Worm (Caenorhabditis elegans) whole organism, L2 larva: Measurements from ENCODE around the gene fut-1.

ENCODE experiments used
- C34F6.9 ChIP-seq: fragments of 150-350 bp; optimal IDR thresholded peaks from 2 replicates; lab custom pipeline; 2014; ENCODE audit warnings: missing biosample characterization, missing genetic modification characterization
- F13H6.1 ChIP-seq: sonication (generic microtip); optimal IDR thresholded peaks from 2 replicates; lab custom pipeline; 2016; ENCODE audit warnings: missing genetic modification characterization, missing compliant biosample characterization
- Y55F3AM.14 ChIP-seq: fragments of 200-800 bp; sonication (Bioruptor generic); optimal IDR thresholded peaks from 2 replicates; lab custom pipeline; 2018; ENCODE audit warnings: mild to moderate bottlenecking, missing genetic modification characterization, missing compliant biosample characterization
- ZK546.5 ChIP-seq: sonication (generic microtip); optimal IDR thresholded peaks from 2 replicates; lab custom pipeline; 2017; ENCODE audit warnings: missing biosample characterization, missing genetic modification characterization
- alr-1 ChIP-seq: fragments of 150-350 bp; optimal IDR thresholded peaks from 2 replicates; lab custom pipeline; 2014; ENCODE audit warnings: missing biosample characterization, missing genetic modification characterization
- aly-2 ChIP-seq: fragments of 150-350 bp; optimal IDR thresholded peaks from 2 replicates; lab custom pipeline; 2014; ENCODE audit warnings: missing biosample characterization, missing genetic modification characterization
- blmp-1 ChIP-seq: sonication (generic microtip); optimal IDR thresholded peaks from 2 replicates; lab custom pipeline; 2017; ENCODE audit warnings: missing genetic modification characterization, mild to moderate bottlenecking, missing compliant biosample characterization, antibody characterized with exemption, moderate library complexity; ENCODE audit not compliant: insufficient read depth
- ceh-16 ChIP-seq: fragments of 150-350 bp; optimal IDR thresholded peaks from 2 replicates; lab custom pipeline; 2014; ENCODE audit warnings: missing biosample characterization, missing genetic modification characterization
- ceh-82 ChIP-seq: fragments of 150-350 bp; optimal IDR thresholded peaks from 2 replicates; lab custom pipeline; 2014; ENCODE audit warnings: missing biosample characterization, missing genetic modification characterization
- crh-2 ChIP-seq: sonication (generic microtip); optimal IDR thresholded peaks from 2 replicates; lab custom pipeline; 2017; ENCODE audit warnings: missing biosample characterization, missing genetic modification characterization
- elt-1 ChIP-seq: fragments of 150-350 bp; optimal IDR thresholded peaks from 2 replicates; lab custom pipeline; 2014; ENCODE audit warnings: missing biosample characterization, missing genetic modification characterization
- elt-3 ChIP-seq: sonication (generic microtip); optimal IDR thresholded peaks from 2 replicates; lab custom pipeline; 2017; ENCODE audit warnings: missing biosample characterization, missing genetic modification characterization
- fos-1 ChIP-seq: fragments of 150-350 bp; optimal IDR thresholded peaks from 2 replicates; lab custom pipeline; 2014; ENCODE audit warnings: missing biosample characterization, missing genetic modification characterization
- gmeb-1 ChIP-seq: fragments of 150-350 bp; optimal IDR thresholded peaks from 2 replicates; lab custom pipeline; 2014; ENCODE audit warnings: missing biosample characterization, missing genetic modification characterization
- lin-11 ChIP-seq: fragments of 150-350 bp; sonication (generic microtip); optimal IDR thresholded peaks from 2 replicates; lab custom pipeline; 2014; ENCODE audit warnings: missing biosample characterization, missing genetic modification characterization, inconsistent platforms, mixed read lengths
- lin-13 ChIP-seq: fragments of 150-350 bp; optimal IDR thresholded peaks from 2 replicates; lab custom pipeline; 2014; ENCODE audit warnings: missing biosample characterization, missing genetic modification reagents, missing genetic modification characterization
- lin-39 ChIP-seq: fragments of 150-350 bp; optimal IDR thresholded peaks from 2 replicates; lab custom pipeline; 2014; ENCODE audit warnings: missing biosample characterization, missing genetic modification reagents, missing genetic modification characterization
- lsy-2 ChIP-seq, 2 experiments: fragments of 150-350 bp in 1 of 2; sonication (generic microtip) in 1 of 2; optimal IDR thresholded peaks; 2 replicates each; lab custom pipeline; 2014 to 2017; ENCODE audit warnings: missing biosample characterization in 2 of 2, missing genetic modification characterization in 2 of 2
- mab-5 ChIP-seq: fragments of 150-350 bp; optimal IDR thresholded peaks from 2 replicates; lab custom pipeline; 2014; ENCODE audit warnings: missing biosample characterization, missing genetic modification characterization
- mbf-1 ChIP-seq: sonication (generic microtip); optimal IDR thresholded peaks from 2 replicates; lab custom pipeline; 2017; ENCODE audit warnings: missing biosample characterization, missing genetic modification characterization
- mdl-1 ChIP-seq, 2 experiments: fragments of 150-350 bp in 1 of 2; sonication (generic microtip) in 1 of 2; optimal IDR thresholded peaks; 2 replicates each; lab custom pipeline; 2017; ENCODE audit warnings: missing biosample characterization in 2 of 2, missing genetic modification characterization in 2 of 2
- nhr-10 ChIP-seq: sonication (generic microtip); optimal IDR thresholded peaks from 2 replicates; lab custom pipeline; 2017; ENCODE audit warnings: missing biosample characterization, missing genetic modification characterization
- nhr-11 ChIP-seq: fragments of 150-350 bp; optimal IDR thresholded peaks from 2 replicates; lab custom pipeline; 2014; ENCODE audit warnings: missing biosample characterization, missing genetic modification characterization
- nhr-12 ChIP-seq: fragments of 150-350 bp; optimal IDR thresholded peaks from 2 replicates; lab custom pipeline; 2014; ENCODE audit warnings: missing biosample characterization, missing genetic modification characterization
- nhr-129 ChIP-seq: fragments of 150-350 bp; optimal IDR thresholded peaks from 2 replicates; lab custom pipeline; 2014; ENCODE audit warnings: missing biosample characterization, missing genetic modification characterization
- nhr-21 ChIP-seq: fragments of 150-350 bp; optimal IDR thresholded peaks from 2 replicates; lab custom pipeline; 2014; ENCODE audit warnings: missing biosample characterization, missing genetic modification characterization
- nhr-23 ChIP-seq: fragments of 150-350 bp; optimal IDR thresholded peaks from 2 replicates; lab custom pipeline; 2014; ENCODE audit warnings: missing biosample characterization, missing genetic modification reagents, missing genetic modification characterization
- nhr-237 ChIP-seq: fragments of 150-350 bp; optimal IDR thresholded peaks from 2 replicates; lab custom pipeline; 2014; ENCODE audit warnings: missing biosample characterization, missing genetic modification characterization
- nhr-25 ChIP-seq: fragments of 150-350 bp; sonication (generic microtip); optimal IDR thresholded peaks from 3 replicates; lab custom pipeline; 2014; ENCODE audit warnings: missing biosample characterization, missing genetic modification characterization
- nhr-6 ChIP-seq: fragments of 150-350 bp; optimal IDR thresholded peaks from 2 replicates; lab custom pipeline; 2014; ENCODE audit warnings: missing biosample characterization, missing genetic modification characterization
- nhr-77 ChIP-seq: fragments of 150-350 bp; optimal IDR thresholded peaks from 2 replicates; lab custom pipeline; 2014; ENCODE audit warnings: missing biosample characterization, missing genetic modification characterization
- peb-1 ChIP-seq: fragments of 150-350 bp; optimal IDR thresholded peaks from 2 replicates; lab custom pipeline; 2014; ENCODE audit warnings: missing biosample characterization, missing genetic modification characterization
- sem-4 ChIP-seq: fragments of 150-350 bp; optimal IDR thresholded peaks from 2 replicates; lab custom pipeline; 2014; ENCODE audit warnings: missing biosample characterization, missing genetic modification reagents, missing genetic modification characterization
- skn-1 ChIP-seq: sonication (generic microtip); optimal IDR thresholded peaks from 2 replicates; lab custom pipeline; 2017; ENCODE audit warnings: missing biosample characterization, missing genetic modification characterization
- sma-3 ChIP-seq: sonication (generic microtip); optimal IDR thresholded peaks from 2 replicates; lab custom pipeline; 2016; ENCODE audit warnings: missing genetic modification reagents, missing genetic modification characterization, missing compliant biosample characterization
- sma-9 ChIP-seq, 2 experiments: fragments of 150-350 bp in 1 of 2; sonication (generic microtip) in 1 of 2; optimal IDR thresholded peaks; 2 replicates each; lab custom pipeline; 2014 to 2016; ENCODE audit warnings: missing genetic modification characterization in 2 of 2, mild to moderate bottlenecking in 1 of 2, missing biosample characterization in 1 of 2, missing compliant biosample characterization in 1 of 2, missing genetic modification reagents in 1 of 2, moderate library complexity in 1 of 2
- unc-39 ChIP-seq: fragments of 150-350 bp; optimal IDR thresholded peaks from 2 replicates; lab custom pipeline; 2014; ENCODE audit warnings: missing biosample characterization, missing genetic modification characterization
- unc-55 ChIP-seq: fragments of 150-350 bp; sonication (generic microtip); optimal IDR thresholded peaks from 3 replicates; lab custom pipeline; 2014; ENCODE audit warnings: missing biosample characterization, missing genetic modification reagents, missing genetic modification characterization
- unc-62 ChIP-seq: fragments of 150-350 bp; optimal IDR thresholded peaks from 2 replicates; lab custom pipeline; 2014; ENCODE audit warnings: missing biosample characterization, missing genetic modification reagents, missing genetic modification characterization
- zag-1 ChIP-seq: fragments of 150-350 bp; optimal IDR thresholded peaks from 2 replicates; lab custom pipeline; 2014; ENCODE audit warnings: missing biosample characterization, missing genetic modification characterization
- ztf-1 ChIP-seq: fragments of 200-800 bp; sonication (Bioruptor generic); conservative IDR thresholded peaks from 2 replicates; pipeline ENCODE4 v1.3.6; 2022; ENCODE audit warnings: missing genetic modification characterization, missing compliant biosample characterization
- ztf-11 ChIP-seq: sonication (generic microtip); optimal IDR thresholded peaks from 2 replicates; lab custom pipeline; 2017; ENCODE audit warnings: missing biosample characterization, missing genetic modification characterization

Gene fut-1

ce11 chrII:8716231-8716878, 43.0 kb downstream of the fut-1 start, which contains the start of the genes cyn-11 and T01B7.5:
Gene cyn-11, minus strand, starts transcription at chrII:8716281.
Gene T01B7.5, plus strand, starts transcription at chrII:8716828.
- TF ChIP-seq sma-9 (GFP tag; optimal IDR thresholded peaks at IDR 0.05; lab: Kevin White, UChicago) (peak; percentile 35), sma-9 (tag; optimal IDR thresholded peaks at IDR 0.05; lab: Kevin White, UChicago) (no peak), nhr-129 (tag; lab: Kevin White, UChicago) (peak; percentile 21), aly-2 (tag; lab: Kevin White, UChicago) (no peak), C34F6.9 (tag; lab: Kevin White, UChicago) (peak; percentile 33), crh-2 (tag; lab: Kevin White, UChicago) (peak; percentile 34), lin-11 (tag; lab: Kevin White, UChicago) (peak; percentile 4), gmeb-1 (tag; lab: Kevin White, UChicago) (peak; percentile 9), sma-3 (GFP tag; lab: Kevin White, UChicago) (no peak), lsy-2 (tag; optimal IDR thresholded peaks at IDR 0.05; lab: Kevin White, UChicago) (peak in 1 of 2 experiments; percentile 50), sem-4 (tag; lab: Kevin White, UChicago) (peak; percentile 7)
- TF ChIP-seq, all 48 proteins: peak for 8

ce11 chrII:8714913-8715447, 44.4 kb downstream of the fut-1 start, which contains the start of the genes rab-21 and T01B7.13:
Gene rab-21, minus strand, starts transcription at chrII:8715013.
Gene T01B7.13, plus strand, starts transcription at chrII:8715397.
- TF ChIP-seq alr-1 (tag; lab: Kevin White, UChicago) (no peak), nhr-77 (tag; lab: Kevin White, UChicago) (no peak), sem-4 (tag; lab: Kevin White, UChicago) (no peak), ceh-16 (no peak), mab-5 (tag; lab: Kevin White, UChicago) (no peak), fos-1 (tag; lab: Kevin White, UChicago) (no peak), mdl-1 (tag; optimal IDR thresholded peaks at IDR 0.05; lab: Kevin White, UChicago) (no peak), F13H6.1 (tag; lab: Kevin White, UChicago) (no peak), mbf-1 (tag; lab: Kevin White, UChicago) (no peak), elt-1 (tag; lab: Kevin White, UChicago) (no peak), nhr-11 (tag; lab: Kevin White, UChicago) (no peak), crh-2 (tag; lab: Kevin White, UChicago) (no peak), blmp-1 (tag; lab: Kevin White, UChicago) (no peak), Y55F3AM.14 (no peak), nhr-12 (no peak), lin-11 (tag; lab: Kevin White, UChicago) (no peak), lin-13 (GFP tag; lab: Kevin White, UChicago) (no peak), zag-1 (no peak)

- TF ChIP-seq nhr-23 (tag; lab: Kevin White, UChicago): no peak
- TF ChIP-seq elt-3: no peak
- TF ChIP-seq unc-55 (GFP tag; lab: Kevin White, UChicago): no peak
- no peak for TF ChIP-seq C34F6.9 (tag; lab: Kevin White, UChicago)
- TF ChIP-seq elt-1 (tag; lab: Kevin White, UChicago): no peak
- no peak for TF ChIP-seq skn-1 (tag; lab: Kevin White, UChicago)
- TF ChIP-seq gmeb-1 (tag; lab: Kevin White, UChicago): no peak
- no peak for TF ChIP-seq lin-11 (tag; lab: Kevin White, UChicago)
- no peak for TF ChIP-seq zag-1
- no peak for TF ChIP-seq mab-5 (tag; lab: Kevin White, UChicago)
- TF ChIP-seq alr-1 (tag; lab: Kevin White, UChicago): no peak
- TF ChIP-seq nhr-129 (tag; lab: Kevin White, UChicago): no peak
- TF ChIP-seq, all 48 proteins: peak for 0
Observed at ce11 chrII:8710317-8710716, 49.1 kb downstream of the fut-1 start, which contains the start of gene srg-15. Gene srg-15, minus strand, starts transcription at chrII:8710417.

- peak; percentile 19 for TF ChIP-seq C34F6.9 (tag; lab: Kevin White, UChicago)
- TF ChIP-seq nhr-237 (tag; lab: Kevin White, UChicago): no peak
- no peak for TF ChIP-seq lin-39
- TF ChIP-seq peb-1 (tag; lab: Kevin White, UChicago): no peak
- TF ChIP-seq ztf-11: no peak
- TF ChIP-seq ztf-1: no peak
- TF ChIP-seq crh-2 (tag; lab: Kevin White, UChicago): no peak
- TF ChIP-seq ZK546.5: no peak
- no peak for TF ChIP-seq ceh-82 (tag; lab: Kevin White, UChicago)
- TF ChIP-seq nhr-21 (tag; lab: Kevin White, UChicago): no peak
- no peak for TF ChIP-seq alr-1 (tag; lab: Kevin White, UChicago)
- no peak for TF ChIP-seq nhr-25 (tag; lab: Kevin White, UChicago)
- TF ChIP-seq lin-11 (tag; lab: Kevin White, UChicago): no peak
- no peak for TF ChIP-seq skn-1 (tag; lab: Kevin White, UChicago)
- no peak for TF ChIP-seq mbf-1 (tag; lab: Kevin White, UChicago)
- peak; percentile 55 for TF ChIP-seq F13H6.1 (tag; lab: Kevin White, UChicago)
- no peak for TF ChIP-seq nhr-6 (tag; lab: Kevin White, UChicago)
- TF ChIP-seq sma-9 (GFP tag; optimal IDR thresholded peaks at IDR 0.05; lab: Kevin White, UChicago): peak; percentile 64
- no peak for TF ChIP-seq sma-9 (tag; optimal IDR thresholded peaks at IDR 0.05; lab: Kevin White, UChicago)
- peak; percentile 20 for TF ChIP-seq mab-5 (tag; lab: Kevin White, UChicago)
- no peak for TF ChIP-seq mdl-1 (tag; optimal IDR thresholded peaks at IDR 0.05; lab: Kevin White, UChicago)
- TF ChIP-seq ceh-16: no peak
- no peak for TF ChIP-seq nhr-10 (tag; lab: Kevin White, UChicago)
- no peak for TF ChIP-seq Y55F3AM.14
- no peak for TF ChIP-seq unc-39 (tag; lab: Kevin White, UChicago)
- TF ChIP-seq nhr-12: no peak
- peak; percentile 13 for TF ChIP-seq unc-62 (GFP tag; lab: Kevin White, UChicago)
Observed at ce11 chrII:8707024-8707423, 52.4 kb downstream of the fut-1 start, which contains the start of gene cup-16. Gene cup-16, plus strand, starts transcription at chrII:8707155.
